Worm (Caenorhabditis elegans) whole organism, L2 larva: ENCODE results near the gene best-7.

Source experiments
- C34F6.9 ChIP-seq: fragments of 150-350 bp; optimal IDR thresholded peaks from 2 replicates; lab custom pipeline; 2014; ENCODE audit warnings: missing biosample characterization, missing genetic modification characterization
- egl-27 ChIP-seq: sonication (generic microtip); optimal IDR thresholded peaks from 3 replicates; lab custom pipeline; 2017; ENCODE audit warnings: missing biosample characterization, missing genetic modification reagents, missing genetic modification characterization
- fos-1 ChIP-seq: fragments of 150-350 bp; optimal IDR thresholded peaks from 2 replicates; lab custom pipeline; 2014; ENCODE audit warnings: missing biosample characterization, missing genetic modification characterization
- lin-11 ChIP-seq: fragments of 150-350 bp; sonication (generic microtip); optimal IDR thresholded peaks from 2 replicates; lab custom pipeline; 2014; ENCODE audit warnings: missing biosample characterization, missing genetic modification characterization, inconsistent platforms, mixed read lengths
- nhr-237 ChIP-seq: fragments of 150-350 bp; optimal IDR thresholded peaks from 2 replicates; lab custom pipeline; 2014; ENCODE audit warnings: missing biosample characterization, missing genetic modification characterization
- skn-1 ChIP-seq: sonication (generic microtip); optimal IDR thresholded peaks from 2 replicates; lab custom pipeline; 2017; ENCODE audit warnings: missing biosample characterization, missing genetic modification characterization
- sma-9 ChIP-seq, 2 experiments: fragments of 150-350 bp in 1 of 2; sonication (generic microtip) in 1 of 2; optimal IDR thresholded peaks; 2 replicates each; lab custom pipeline; 2014 to 2016; ENCODE audit warnings: missing genetic modification characterization in 2 of 2, mild to moderate bottlenecking in 1 of 2, missing biosample characterization in 1 of 2, missing compliant biosample characterization in 1 of 2, missing genetic modification reagents in 1 of 2, moderate library complexity in 1 of 2
- snpc-4 ChIP-seq: fragments of 150-350 bp; optimal IDR thresholded peaks from 2 replicates; lab custom pipeline; 2014; ENCODE audit warnings: missing biosample characterization, missing genetic modification characterization
- unc-55 ChIP-seq: fragments of 150-350 bp; sonication (generic microtip); optimal IDR thresholded peaks from 3 replicates; lab custom pipeline; 2014; ENCODE audit warnings: missing biosample characterization, missing genetic modification reagents, missing genetic modification characterization

DNA sequence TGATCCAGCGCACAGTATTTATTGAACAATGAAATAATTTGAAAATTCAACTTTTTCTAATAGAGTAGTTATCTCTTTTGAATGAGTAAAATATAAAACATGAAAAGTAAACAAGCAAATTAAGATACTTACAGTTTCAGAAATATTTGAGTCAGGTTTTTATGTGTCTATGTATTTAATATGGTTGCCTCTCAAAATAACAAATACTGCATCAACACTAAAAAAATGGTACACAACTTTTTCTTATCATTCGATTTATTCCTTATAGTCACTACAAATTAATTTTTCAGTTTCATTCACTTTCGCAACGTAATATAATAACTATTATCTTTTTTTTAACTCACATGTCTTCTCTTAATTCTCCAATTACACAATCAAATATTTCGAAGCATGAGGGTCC lies 17.3 kb upstream of the best-7 start:
- TF ChIP-seq nhr-237 (tag; lab: Kevin White, UChicago) (no peak), snpc-4 (tag; lab: Kevin White, UChicago) (no peak), unc-55 (GFP tag; lab: Kevin White, UChicago) (no peak), skn-1 (no peak), lin-11 (tag; lab: Kevin White, UChicago) (no peak), fos-1 (tag; lab: Kevin White, UChicago) (no peak), C34F6.9 (no peak), sma-9 (GFP tag; optimal IDR thresholded peaks at IDR 0.05; lab: Kevin White, UChicago) (no peak), sma-9 (tag; optimal IDR thresholded peaks at IDR 0.05; lab: Kevin White, UChicago) (no peak), egl-27 (tag; lab: Kevin White, UChicago) (no peak)
